Fruit fly (Drosophila melanogaster): ENCODE measurements around the gene Traf6.

Traf6 gene

DNA sequence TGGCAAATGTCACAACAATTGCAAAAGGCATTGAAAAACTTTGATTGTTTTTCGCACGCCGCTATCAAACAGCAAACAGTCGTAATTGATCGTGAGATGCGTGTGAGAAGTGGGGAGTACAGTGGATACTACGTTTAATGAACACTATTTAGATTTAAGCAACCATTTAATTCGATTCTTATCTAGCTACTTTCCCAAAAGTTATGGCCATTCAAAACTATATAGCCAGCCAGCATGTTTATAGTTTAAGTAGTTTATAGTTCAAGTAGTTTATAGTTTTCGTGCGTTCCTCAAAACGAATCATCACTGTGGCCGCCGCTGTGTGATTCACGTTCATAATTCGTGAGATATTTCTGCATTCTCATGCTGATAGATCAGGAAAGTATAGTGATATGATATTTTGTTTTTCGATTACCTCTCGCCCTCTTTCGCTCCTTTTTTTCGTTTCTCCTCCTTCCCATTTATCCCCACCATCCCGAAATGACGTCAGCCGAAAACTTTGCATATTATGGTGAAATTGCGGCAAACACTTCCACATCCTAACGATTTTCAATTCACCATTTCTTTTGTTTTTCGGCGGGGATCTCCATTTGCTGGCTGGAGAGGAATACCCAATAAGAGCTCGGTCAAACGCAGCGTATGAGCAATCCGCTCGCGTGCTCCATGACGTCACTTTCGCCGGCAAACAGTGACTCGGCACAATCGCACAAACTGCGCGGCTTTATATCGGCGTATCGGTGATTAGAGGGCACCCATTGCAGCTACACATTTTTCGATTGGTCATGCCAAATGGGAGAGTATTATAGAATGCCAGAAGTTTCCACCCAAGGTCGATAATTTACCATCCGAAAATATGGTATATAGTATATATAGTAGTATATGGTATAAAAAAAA, 43.6 kb downstream of the Traf6 start:
- TF ChIP-seq CG32121 (GFP tag; IDR thresholded peaks at IDR 0.05) (no peak; the same call in 1 of the 2 replicates), fd96Ca (GFP tag; IDR thresholded peaks at IDR 0.05) (0 out of 3 replicates have a peak, but pooled peaks have one; percentile 10), CG15710 (tag; optimal IDR thresholded peaks at IDR 0.05) (peak; percentile 8), CG9948 (tag; optimal IDR thresholded peaks at IDR 0.05) (peak; percentile 5)

DNA sequence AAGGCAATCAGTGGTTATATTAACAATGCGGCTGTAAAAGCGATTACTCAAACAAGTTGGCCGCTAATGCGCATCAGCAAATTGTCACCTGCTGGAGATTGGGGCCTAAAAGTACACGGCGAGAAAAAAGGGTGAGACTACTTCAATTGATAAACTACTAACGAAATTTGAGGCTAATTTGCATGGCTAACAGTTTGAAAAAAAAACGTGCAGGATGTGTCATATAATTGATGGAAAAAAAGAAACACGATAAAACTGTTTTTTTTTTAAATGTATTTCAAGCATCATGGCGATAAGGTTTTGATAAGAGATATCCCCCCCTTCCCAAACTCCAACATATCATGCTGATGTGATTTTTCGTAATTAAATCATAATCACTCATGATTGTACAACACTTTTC, 44.5 kb downstream of the Traf6 start:
- 0 out of 3 replicates have a peak, but pooled peaks have one; percentile 14 for TF ChIP-seq fd96Ca (GFP tag; IDR thresholded peaks at IDR 0.05)
- no peak for TF ChIP-seq CG4496 (GFP tag; IDR thresholded peaks at IDR 0.05)

DNA sequence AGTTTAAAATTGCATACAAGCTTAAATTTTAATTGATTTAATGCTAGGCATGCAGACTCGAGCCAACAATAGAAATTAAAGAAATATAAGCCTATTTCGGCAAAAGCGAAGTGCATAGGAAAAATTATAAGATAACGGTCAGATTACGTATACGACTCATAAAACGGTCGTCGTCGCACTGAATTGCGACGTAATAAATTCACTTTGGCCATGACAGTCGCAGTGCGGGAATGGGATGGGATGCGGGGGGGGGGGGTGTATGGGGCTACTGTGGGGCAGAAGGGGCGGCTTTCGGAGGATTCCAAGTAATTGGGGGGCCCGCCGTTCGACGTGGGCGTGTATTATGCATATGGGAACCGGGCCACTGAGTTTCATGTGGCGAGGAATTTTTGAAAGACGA, 46.2 kb downstream of the Traf6 start:
- TF ChIP-seq CG8159 (tag; optimal IDR thresholded peaks at IDR 0.05) (no peak), Pif1A (GFP tag; optimal IDR thresholded peaks at IDR 0.05) (no peak), CG34367 (tag; optimal IDR thresholded peaks at IDR 0.05) (no peak), rn (GFP tag; IDR thresholded peaks at IDR 0.05) (no peak), fd96Ca (GFP tag; IDR thresholded peaks at IDR 0.05) (no peak), gl (tag; optimal IDR thresholded peaks at IDR 0.05) (no peak), CG13204 (GFP tag; optimal IDR thresholded peaks at IDR 0.05) (no peak), CG15710 (tag; optimal IDR thresholded peaks at IDR 0.05) (no peak), CG17806 (tag; optimal IDR thresholded peaks at IDR 0.05) (no peak), CG14655 (GFP tag; optimal IDR thresholded peaks at IDR 0.05) (no peak), CG9948 (tag; optimal IDR thresholded peaks at IDR 0.05) (no peak), CG4496 (GFP tag; IDR thresholded peaks at IDR 0.05) (no peak), CG32121 (GFP tag; IDR thresholded peaks at IDR 0.05) (no peak), CG10348 (GFP tag; IDR thresholded peaks at IDR 0.05) (no peak)

DNA sequence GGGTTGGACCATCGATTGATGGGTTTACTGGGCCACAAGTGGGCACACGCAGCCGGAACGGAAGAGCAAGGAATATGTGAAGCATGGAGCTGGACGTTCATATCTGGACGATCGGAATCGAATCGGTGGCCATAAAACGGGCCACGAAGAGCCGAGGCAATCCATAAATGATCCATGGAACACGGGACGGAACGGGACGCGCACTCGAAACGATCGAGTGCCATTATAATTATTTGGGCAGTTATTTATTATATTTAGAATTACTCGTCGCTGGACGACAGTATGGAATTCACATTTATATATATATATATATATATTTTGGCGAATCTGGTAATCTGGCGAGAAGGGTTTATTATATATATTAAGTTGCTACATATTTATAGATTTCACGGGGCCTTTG, 49.2 kb downstream of the Traf6 start:
- no peak for TF ChIP-seq Pif1A (GFP tag; optimal IDR thresholded peaks at IDR 0.05)
- TF ChIP-seq CG32121 (GFP tag; IDR thresholded peaks at IDR 0.05): no peak
- no peak for TF ChIP-seq CG8301 (tag; optimal IDR thresholded peaks at IDR 0.05)
- TF ChIP-seq D1 (tag; optimal IDR thresholded peaks at IDR 0.05): no peak
- TF ChIP-seq CG34367 (tag; optimal IDR thresholded peaks at IDR 0.05): no peak
- no peak for TF ChIP-seq EcR (GFP tag; optimal IDR thresholded peaks at IDR 0.05)
- no peak for TF ChIP-seq fd96Ca (GFP tag; IDR thresholded peaks at IDR 0.05)
- no peak for TF ChIP-seq rn (GFP tag; IDR thresholded peaks at IDR 0.05)
- TF ChIP-seq CG13204 (GFP tag; optimal IDR thresholded peaks at IDR 0.05): no peak
- no peak for TF ChIP-seq CG17806 (tag; optimal IDR thresholded peaks at IDR 0.05)
- no peak for TF ChIP-seq CG15710 (tag; optimal IDR thresholded peaks at IDR 0.05)

DNA sequence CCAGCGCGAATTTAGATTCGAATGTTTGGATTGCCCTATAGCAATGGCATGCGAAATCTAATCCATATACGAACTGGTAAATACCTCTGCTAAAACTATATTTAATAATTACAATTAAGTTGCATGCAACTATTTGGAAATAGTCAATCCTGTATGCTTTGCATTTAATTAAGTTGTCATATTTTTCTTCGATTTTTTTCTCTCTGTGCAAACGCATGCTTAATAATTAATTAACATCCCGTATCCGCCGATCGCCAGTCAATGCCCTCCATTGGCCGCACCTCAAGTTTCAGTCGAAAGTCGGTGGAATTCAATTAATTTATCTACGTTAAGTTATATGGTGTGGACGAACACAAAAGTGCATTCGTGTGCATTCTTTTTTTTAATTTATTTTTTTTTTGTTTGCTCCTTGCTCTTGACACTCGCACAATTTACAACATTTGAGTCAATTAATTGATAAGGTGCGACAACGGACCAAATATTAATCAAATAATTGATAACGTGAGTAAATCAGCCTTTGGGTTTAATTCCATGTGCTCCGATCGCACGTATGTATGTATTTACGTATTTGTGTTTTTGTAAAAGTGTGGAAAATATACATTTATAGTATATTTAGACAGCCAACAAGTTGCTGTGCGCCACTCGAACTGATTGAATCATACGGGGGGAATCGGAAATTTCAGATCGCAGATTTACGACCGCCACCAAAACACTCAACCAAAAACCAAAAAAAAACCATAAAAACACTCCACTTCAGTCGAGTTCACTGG, 50.7 kb downstream of the Traf6 start:
- TF ChIP-seq CG4496 (GFP tag; IDR thresholded peaks at IDR 0.05) (no peak), Pif1B (GFP tag; optimal IDR thresholded peaks at IDR 0.05) (no peak), CG34367 (tag; optimal IDR thresholded peaks at IDR 0.05) (no peak), CG9948 (tag; optimal IDR thresholded peaks at IDR 0.05) (no peak), rn (GFP tag; IDR thresholded peaks at IDR 0.05) (no peak), D1 (tag; optimal IDR thresholded peaks at IDR 0.05) (no peak), CG32121 (GFP tag; IDR thresholded peaks at IDR 0.05) (no peak), CG15710 (tag; optimal IDR thresholded peaks at IDR 0.05) (no peak), CG8159 (tag; optimal IDR thresholded peaks at IDR 0.05) (no peak), CG13204 (GFP tag; optimal IDR thresholded peaks at IDR 0.05) (no peak), Snoo (tag; optimal IDR thresholded peaks at IDR 0.05) (no peak), CG17806 (tag; optimal IDR thresholded peaks at IDR 0.05) (no peak), EcR (GFP tag; optimal IDR thresholded peaks at IDR 0.05) (no peak), CG10348 (GFP tag; IDR thresholded peaks at IDR 0.05) (no peak), fd96Ca (GFP tag; IDR thresholded peaks at IDR 0.05) (no peak), CG8301 (tag; optimal IDR thresholded peaks at IDR 0.05) (no peak), Pif1A (GFP tag; optimal IDR thresholded peaks at IDR 0.05) (no peak), CG12605 (GFP tag; IDR thresholded peaks at IDR 0.05) (no peak), Ets98B (GFP tag; IDR thresholded peaks at IDR 0.05) (no peak), gl (tag; optimal IDR thresholded peaks at IDR 0.05) (no peak)

Data from whole organism, pupa.